Fruit fly (Drosophila melanogaster) whole organism, wandering third instar larva: ENCODE results near the gene uif.

Experiments used
- Abd-B ChIP-seq: fragments of >200 bp; optimal IDR thresholded peaks from 2 replicates; lab custom pipeline; 2017; ENCODE audit warnings: missing biosample characterization, missing genetic modification characterization
- CG32264 ChIP-seq: fragments of 200-800 bp; sonication (Bioruptor generic); optimal IDR thresholded peaks from 2 replicates; lab custom pipeline; 2016; ENCODE audit warnings: missing biosample characterization, missing genetic modification characterization
- CG9705 ChIP-seq: fragments of 200-800 bp; sonication (Bioruptor generic); optimal IDR thresholded peaks from 2 replicates; lab custom pipeline; 2018; ENCODE audit warnings: missing biosample characterization, mild to moderate bottlenecking, missing genetic modification characterization
- CrebA ChIP-seq: fragments of 200-800 bp; sonication (Bioruptor generic); optimal IDR thresholded peaks from 2 replicates; lab custom pipeline; 2016; ENCODE audit warnings: missing biosample characterization, mild to moderate bottlenecking, missing genetic modification characterization, borderline replicate concordance
- Dfd ChIP-seq: fragments of >200 bp; optimal IDR thresholded peaks from 2 replicates; lab custom pipeline; 2017; ENCODE audit warnings: missing biosample characterization, missing genetic modification characterization
- Dif ChIP-seq: fragments of 200-275, 200-300 bp; sonication (Bioruptor generic); optimal IDR thresholded peaks from 2 replicates; lab custom pipeline; 2018; ENCODE audit warnings: missing biosample characterization, missing genetic modification characterization; ENCODE audit not compliant: partially characterized antibody
- GATAd ChIP-seq: sonication (Bioruptor generic); optimal IDR thresholded peaks from 2 replicates; lab custom pipeline; 2016; ENCODE audit warnings: missing biosample characterization, missing genetic modification characterization
- HLH106 ChIP-seq: fragments of 200-800 bp; optimal IDR thresholded peaks from 3 replicates; lab custom pipeline; 2019; ENCODE audit warnings: missing biosample characterization, mild to moderate bottlenecking, missing genetic modification characterization, moderate library complexity
- Hnf4 ChIP-seq: fragments of 200-800 bp; sonication (Bioruptor generic); optimal IDR thresholded peaks from 2 replicates; lab custom pipeline; 2016; ENCODE audit warnings: missing biosample characterization, mild to moderate bottlenecking, missing genetic modification characterization
- Hr78 ChIP-seq: fragments of >200 bp; optimal IDR thresholded peaks from 2 replicates; lab custom pipeline; 2017; ENCODE audit warnings: missing biosample characterization, missing genetic modification characterization
- Hr83 ChIP-seq: fragments of 200-300 bp; sonication (Bioruptor generic); optimal IDR thresholded peaks from 2 replicates; lab custom pipeline; 2016; ENCODE audit warnings: missing biosample characterization, mild to moderate bottlenecking, missing genetic modification characterization, moderate library complexity; ENCODE audit not compliant: poor library complexity, severe bottlenecking
- Jra ChIP-seq: sonication (Bioruptor generic); optimal IDR thresholded peaks from 2 replicates; lab custom pipeline; 2016; ENCODE audit warnings: missing biosample characterization, missing genetic modification characterization
- Mio ChIP-seq: sonication (Bioruptor generic); optimal IDR thresholded peaks from 2 replicates; lab custom pipeline; 2016; ENCODE audit warnings: missing biosample characterization, missing genetic modification characterization
- Myc ChIP-seq: fragments of >200 bp; optimal IDR thresholded peaks from 2 replicates; lab custom pipeline; 2017
- N ChIP-seq: fragments of >200 bp; optimal IDR thresholded peaks from 2 replicates; lab custom pipeline; 2018; ENCODE audit warnings: missing biosample characterization, missing external identifiers, missing genetic modification characterization
- OdsH ChIP-seq: fragments of 200-800 bp; sonication (Bioruptor generic); optimal IDR thresholded peaks from 2 replicates; lab custom pipeline; 2016; ENCODE audit warnings: missing biosample characterization, mild to moderate bottlenecking, missing genetic modification characterization
- Rel ChIP-seq, 2 experiments: fragments of 200-800 bp; sonication (Bioruptor generic) in 1 of 2; optimal IDR thresholded peaks; 2 replicates in 1 of 2; 3 replicates in 1 of 2; lab custom pipeline; 2016 to 2019; ENCODE audit warnings: mild to moderate bottlenecking in 2 of 2, missing biosample characterization in 2 of 2, missing genetic modification characterization in 2 of 2, moderate library complexity in 1 of 2
- Sp1 ChIP-seq: fragments of 200-800 bp; sonication (Bioruptor generic); optimal IDR thresholded peaks from 3 replicates; lab custom pipeline; 2019; ENCODE audit warnings: missing biosample characterization, mild to moderate bottlenecking, missing genetic modification characterization, moderate library complexity
- Vsx2 ChIP-seq: fragments of 200-300, 225-300 bp; sonication (Bioruptor generic); optimal IDR thresholded peaks from 2 replicates; lab custom pipeline; 2018; ENCODE audit warnings: missing biosample characterization, missing genetic modification characterization; ENCODE audit not compliant: partially characterized antibody
- br ChIP-seq: fragments of 200-800 bp; sonication (Bioruptor generic); optimal IDR thresholded peaks from 2 replicates; lab custom pipeline; 2016; ENCODE audit warnings: missing biosample characterization, missing genetic modification characterization
- brk ChIP-seq: fragments of 200-800 bp; sonication (Bioruptor generic); optimal IDR thresholded peaks from 2 replicates; lab custom pipeline; 2016; ENCODE audit warnings: missing biosample characterization, mild to moderate bottlenecking, missing genetic modification characterization
- dl ChIP-seq, 2 experiments: fragments of 175-275, 200-275 bp in 1 of 2; fragments of 200-275 bp in 1 of 2; sonication (Bioruptor generic); optimal IDR thresholded peaks; lab custom pipeline; 2018; ENCODE audit warnings: mild to moderate bottlenecking in 2 of 2, missing biosample characterization in 2 of 2, missing genetic modification characterization in 2 of 2, moderate library complexity in 2 of 2; ENCODE audit not compliant: partially characterized antibody in 2 of 2, insufficient read depth in 1 of 2
- dmrt93B ChIP-seq: fragments of 200-800 bp; sonication (Bioruptor generic); optimal IDR thresholded peaks from 2 replicates; lab custom pipeline; 2018; ENCODE audit warnings: missing biosample characterization, mild to moderate bottlenecking, missing genetic modification characterization
- dsf ChIP-seq: sonication (Bioruptor generic); optimal IDR thresholded peaks from 2 replicates; lab custom pipeline; 2016; ENCODE audit warnings: missing biosample characterization, missing genetic modification characterization, borderline replicate concordance
- ey ChIP-seq: fragments of 200-800 bp; sonication (Bioruptor generic); optimal IDR thresholded peaks from 2 replicates; lab custom pipeline; 2016; ENCODE audit warnings: missing biosample characterization, missing genetic modification characterization
- foxo ChIP-seq, 2 experiments: fragments of 200-800 bp; sonication (Bioruptor generic); optimal IDR thresholded peaks; 2 replicates in 1 of 2; 3 replicates in 1 of 2; lab custom pipeline; 2016 to 2017; ENCODE audit warnings: missing biosample characterization in 2 of 2, missing genetic modification characterization in 2 of 2
- fru ChIP-seq: fragments of 200-800 bp; sonication (Bioruptor generic); optimal IDR thresholded peaks from 3 replicates; lab custom pipeline; 2016; ENCODE audit warnings: missing biosample characterization, mild to moderate bottlenecking, missing genetic modification characterization
- h ChIP-seq: fragments of 200-800 bp; sonication (Bioruptor generic); optimal IDR thresholded peaks from 3 replicates; lab custom pipeline; 2016; ENCODE audit warnings: missing biosample characterization, mild to moderate bottlenecking, missing genetic modification characterization
- jim ChIP-seq: fragments of 175-275, 200-325 bp; sonication (Bioruptor generic); optimal IDR thresholded peaks from 2 replicates; lab custom pipeline; 2016; ENCODE audit warnings: missing biosample characterization, mild to moderate bottlenecking, missing genetic modification characterization
- lola ChIP-seq: fragments of >200 bp; optimal IDR thresholded peaks from 2 replicates; lab custom pipeline; 2017; ENCODE audit warnings: missing biosample characterization, missing genetic modification characterization
- pan ChIP-seq: fragments of >200 bp; optimal IDR thresholded peaks from 2 replicates; lab custom pipeline; 2017
- psq ChIP-seq: fragments of 200-800 bp; sonication (Bioruptor generic); optimal IDR thresholded peaks from 3 replicates; lab custom pipeline; 2017; ENCODE audit warnings: missing biosample characterization, mild to moderate bottlenecking, missing genetic modification characterization, moderate library complexity
- rgr ChIP-seq: fragments of 200-800 bp; sonication (Bioruptor generic); optimal IDR thresholded peaks from 3 replicates; lab custom pipeline; 2016; ENCODE audit warnings: missing biosample characterization, mild to moderate bottlenecking, missing genetic modification characterization
- sage ChIP-seq: fragments of 200-800 bp; sonication (Bioruptor generic); optimal IDR thresholded peaks from 2 replicates; lab custom pipeline; 2016; ENCODE audit warnings: missing biosample characterization, mild to moderate bottlenecking, missing genetic modification characterization
- sv ChIP-seq: fragments of 200-800 bp; sonication (Bioruptor generic); optimal IDR thresholded peaks from 3 replicates; lab custom pipeline; 2016; ENCODE audit warnings: missing biosample characterization, missing genetic modification characterization
- tai ChIP-seq: sonication (Bioruptor generic); optimal IDR thresholded peaks from 2 replicates; lab custom pipeline; 2016; ENCODE audit warnings: missing biosample characterization, missing genetic modification characterization
- usp ChIP-seq: fragments of >200 bp; optimal IDR thresholded peaks from 2 replicates; lab custom pipeline; 2017; ENCODE audit warnings: missing biosample characterization, missing genetic modification characterization
- woc ChIP-seq: sonication (Bioruptor generic); optimal IDR thresholded peaks from 2 replicates; lab custom pipeline; 2016; ENCODE audit warnings: missing biosample characterization, mild to moderate bottlenecking, missing genetic modification characterization

The uif gene

dm6 chr2L:7033100-7033675, 23.0 kb upstream of the uif start:
- TF ChIP-seq brk (GFP tag; lab: Kevin White, UChicago) = no peak
- peak in 1 of 2 experiments; percentile 73 for TF ChIP-seq foxo (GFP tag; optimal IDR thresholded peaks at IDR 0.05; lab: Kevin White, UChicago)
- TF ChIP-seq Sp1 = peak; percentile 25
- no peak for TF ChIP-seq Hr78 (GFP tag; lab: Kevin White, UChicago)
- TF ChIP-seq Dif = no peak
- TF ChIP-seq rgr (GFP tag; lab: Kevin White, UChicago) = peak; percentile 76
- peak; percentile 50 for TF ChIP-seq Hnf4 (GFP tag; lab: Kevin White, UChicago)
- no peak for TF ChIP-seq lola (GFP tag; lab: Kevin White, UChicago)
- peak; percentile 11 for TF ChIP-seq CG32264 (GFP tag; lab: Kevin White, UChicago)
- TF ChIP-seq sv (GFP tag; lab: Kevin White, UChicago) = no peak
- peak; percentile 69 for TF ChIP-seq h (GFP tag; lab: Kevin White, UChicago)
- TF ChIP-seq Abd-B (GFP tag; lab: Kevin White, UChicago) = no peak
- no peak for TF ChIP-seq N (GFP tag; lab: Kevin White, UChicago)
- TF ChIP-seq dsf (GFP tag; lab: Kevin White, UChicago) = no peak
- TF ChIP-seq tai (GFP tag; lab: Kevin White, UChicago) = no peak
- TF ChIP-seq Myc (lab: Kevin White, UChicago) = no peak
- TF ChIP-seq CG9705 = no peak
- TF ChIP-seq ey (GFP tag; lab: Kevin White, UChicago) = peak; percentile 34
- no peak for TF ChIP-seq Mio (GFP tag; lab: Kevin White, UChicago)
- no peak for TF ChIP-seq GATAd (GFP tag; lab: Kevin White, UChicago)
- TF ChIP-seq jim (GFP tag; lab: Kevin White, UChicago) = peak; percentile 79
- peak; percentile 20 for TF ChIP-seq br (GFP tag; lab: Kevin White, UChicago)
- TF ChIP-seq pan (lab: Kevin White, UChicago) = no peak
- TF ChIP-seq dl (GFP tag; optimal IDR thresholded peaks at IDR 0.05; lab: Kevin White, UChicago; ENCODE audit: insufficient read depth in 1 of 2, partially characterized antibody in 2 of 2) = no peak
- TF ChIP-seq Vsx2 = no peak
- TF ChIP-seq OdsH (GFP tag; lab: Kevin White, UChicago) = peak; percentile 44
- no peak for TF ChIP-seq woc (GFP tag; lab: Kevin White, UChicago)
- TF ChIP-seq Hr83 = peak; percentile 59
- peak; percentile 54 for TF ChIP-seq fru
- TF ChIP-seq usp (GFP tag; lab: Kevin White, UChicago) = no peak
- TF ChIP-seq sage (GFP tag; lab: Kevin White, UChicago) = no peak
- TF ChIP-seq HLH106 (tag; lab: Kevin White, UChicago) = no peak
- TF ChIP-seq Jra (GFP tag; lab: Kevin White, UChicago) = peak; percentile 33
- TF ChIP-seq psq (GFP tag; lab: Kevin White, UChicago) = peak; percentile 47
- TF ChIP-seq dmrt93B (GFP tag; lab: Kevin White, UChicago) = no peak
- TF ChIP-seq CrebA (GFP tag; lab: Kevin White, UChicago) = no peak
- no peak for TF ChIP-seq Rel (GFP tag; optimal IDR thresholded peaks at IDR 0.05; lab: Kevin White, UChicago)
- TF ChIP-seq Rel (tag; optimal IDR thresholded peaks at IDR 0.05; lab: Kevin White, UChicago) = no peak
- TF ChIP-seq Dfd (GFP tag; lab: Kevin White, UChicago) = peak; percentile 57

- TF ChIP-seq CG9705 (no peak), CrebA (GFP tag; lab: Kevin White, UChicago) (no peak), Hnf4 (GFP tag; lab: Kevin White, UChicago) (peak; percentile 90), Dfd (GFP tag; lab: Kevin White, UChicago) (no peak), dsf (GFP tag; lab: Kevin White, UChicago) (peak; percentile 77), jim (GFP tag; lab: Kevin White, UChicago) (no peak), pan (lab: Kevin White, UChicago) (no peak), Jra (GFP tag; lab: Kevin White, UChicago) (peak; percentile 83), ey (GFP tag; lab: Kevin White, UChicago) (peak; percentile 59), Mio (GFP tag; lab: Kevin White, UChicago) (no peak), Hr78 (GFP tag; lab: Kevin White, UChicago) (no peak), CG32264 (GFP tag; lab: Kevin White, UChicago) (no peak), usp (GFP tag; lab: Kevin White, UChicago) (no peak), Abd-B (GFP tag; lab: Kevin White, UChicago) (no peak), Rel (GFP tag; optimal IDR thresholded peaks at IDR 0.05; lab: Kevin White, UChicago) (no peak), Rel (tag; optimal IDR thresholded peaks at IDR 0.05; lab: Kevin White, UChicago) (peak; percentile 56), N (GFP tag; lab: Kevin White, UChicago) (no peak), fru (peak; percentile 45), Vsx2 (no peak), brk (GFP tag; lab: Kevin White, UChicago) (peak; percentile 80), Dif (no peak), br (GFP tag; lab: Kevin White, UChicago) (peak; percentile 55), GATAd (GFP tag; lab: Kevin White, UChicago) (peak; percentile 39), dl (GFP tag; optimal IDR thresholded peaks at IDR 0.05; lab: Kevin White, UChicago; ENCODE audit: insufficient read depth in 1 of 2, partially characterized antibody in 2 of 2) (no peak), dmrt93B (GFP tag; lab: Kevin White, UChicago) (no peak), psq (GFP tag; lab: Kevin White, UChicago) (peak; percentile 23), tai (GFP tag; lab: Kevin White, UChicago) (peak; percentile 89), lola (GFP tag; lab: Kevin White, UChicago) (no peak), rgr (GFP tag; lab: Kevin White, UChicago) (peak; percentile 70), sage (GFP tag; lab: Kevin White, UChicago) (no peak), woc (GFP tag; lab: Kevin White, UChicago) (peak; percentile 13), Sp1 (peak; percentile 46), Hr83 (peak; percentile 82), h (GFP tag; lab: Kevin White, UChicago) (peak; percentile 74), Myc (lab: Kevin White, UChicago) (no peak), sv (GFP tag; lab: Kevin White, UChicago) (peak; percentile 1), foxo (GFP tag; optimal IDR thresholded peaks at IDR 0.05; lab: Kevin White, UChicago) (peak; percentile 2 to 61), HLH106 (tag; lab: Kevin White, UChicago) (peak; percentile 51), OdsH (GFP tag; lab: Kevin White, UChicago) (no peak)
Observed at dm6 chr2L:7032517-7032951, 22.4 kb upstream of the uif start, which contains the start of the genes Rab30 and Caper. Gene Rab30, minus strand, starts transcription at chr2L:7032606. Gene Caper, plus strand, starts transcription at chr2L:7032721.
